Fruit fly (Drosophila melanogaster) whole organism: ENCODE measurements around the gene dachs.

Source experiments
- pan ChIP-seq: fragments of >200 bp; optimal IDR thresholded peaks from 2 replicates; lab custom pipeline; 2017
- usp ChIP-seq: fragments of >200 bp; optimal IDR thresholded peaks from 2 replicates; lab custom pipeline; 2017; ENCODE audit warnings: missing biosample characterization, missing genetic modification characterization, mixed read lengths

DNA sequence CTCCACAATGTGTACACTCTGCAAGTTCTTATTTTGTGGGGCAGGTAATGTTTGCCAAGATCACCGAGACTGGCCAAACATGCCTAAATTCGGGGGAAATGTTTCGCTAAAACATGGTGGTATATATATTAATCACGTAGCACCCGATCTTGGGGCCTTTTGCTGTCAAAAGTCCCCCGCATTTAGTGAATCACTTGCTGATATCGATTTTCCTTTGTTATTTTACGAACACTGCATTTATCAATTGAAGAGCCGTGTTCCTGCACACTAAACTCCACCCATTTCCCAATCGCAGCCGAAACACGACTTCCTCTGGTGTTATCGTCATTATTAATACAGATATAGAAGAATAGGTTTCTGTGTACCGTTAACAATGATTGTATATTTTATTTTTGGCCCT lies 44.9 kb upstream of the dachs start:
- TF ChIP-seq usp (GFP tag; lab: Kevin White, UChicago) (no peak), pan (lab: Kevin White, UChicago) (no peak)
